Worm (Caenorhabditis elegans): ENCODE data around the gene F07B10.4.
"Not testable (repeated sequence)": the region's sequence is repeated elsewhere in the genome, so short reads cannot be mapped to it uniquely, and the experiment has no call there.

F07B10.4 gene

ce11 chrV:11286114-11286513 lies 23.2 kb upstream of the F07B10.4 start, which contains the start of gene C03E10.3:
TSS of gene C03E10.3 (plus strand) at chrV:11286414.
- not testable (repeated sequence) for TF ChIP-seq daf-12 (tag; optimal IDR thresholded peaks at IDR 0.05); ZK546.5 (tag; optimal IDR thresholded peaks at IDR 0.05); cey-2 (tag; optimal IDR thresholded peaks at IDR 0.05; ENCODE audit: borderline replicate concordance, insufficient read depth)

ce11 chrV:11282272-11282671 lies 19.3 kb upstream of the F07B10.4 start, which contains the start of gene gly-20:
TSS of gene gly-20 (plus strand) at chrV:11282572.
- TF ChIP-seq mxl-2 (GFP tag; conservative IDR thresholded peaks at IDR 0.05) (no peak), gei-8 (GFP tag; optimal IDR thresholded peaks at IDR 0.05) (no peak), unc-130 (GFP tag; optimal IDR thresholded peaks at IDR 0.05) (no peak), php-3 (GFP tag; IDR thresholded peaks at IDR 0.05) (no peak), ctbp-1 (GFP tag; IDR thresholded peaks at IDR 0.05) (no peak), tag-97 (GFP tag; IDR thresholded peaks at IDR 0.05) (no peak), pqm-1 (tag; optimal IDR thresholded peaks at IDR 0.05) (no peak), egl-43 (GFP tag; IDR thresholded peaks at IDR 0.05) (no peak), F44E2.7 (GFP tag; IDR thresholded peaks at IDR 0.05) (no peak), nhr-102 (tag; optimal IDR thresholded peaks at IDR 0.05) (no peak), unc-39 (tag; optimal IDR thresholded peaks at IDR 0.05) (no peak), snpc-4 (tag; optimal IDR thresholded peaks at IDR 0.05) (no peak), Y5F2A.4 (GFP tag; optimal IDR thresholded peaks at IDR 0.05) (no peak), F37D6.2 (tag; optimal IDR thresholded peaks at IDR 0.05) (no peak), hmg-1.1 (GFP tag; IDR thresholded peaks at IDR 0.05) (no peak), snpc-1.2 (GFP tag; IDR thresholded peaks at IDR 0.05) (no peak)

- TF ChIP-seq D1046.2 (GFP tag; IDR thresholded peaks at IDR 0.05) (no peak), hlh-30 (tag; optimal IDR thresholded peaks at IDR 0.05; ENCODE audit: insufficient read depth) (no peak), nhr-28 (tag; optimal IDR thresholded peaks at IDR 0.05) (peak; percentile 27), spr-1 (tag; optimal IDR thresholded peaks at IDR 0.05) (no peak), unc-62 (GFP tag; optimal IDR thresholded peaks at IDR 0.05 in 1 of 2) (peak in 1 of 2 experiments; percentile 90), unc-62 (tag; optimal IDR thresholded peaks at IDR 0.05) (no peak), cey-2 (tag; optimal IDR thresholded peaks at IDR 0.05; ENCODE audit: borderline replicate concordance, insufficient read depth) (no peak), nhr-48 (tag; optimal IDR thresholded peaks at IDR 0.05) (no peak), ceh-32 (tag; optimal IDR thresholded peaks at IDR 0.05; ENCODE audit: poor library complexity) (no peak), mdl-1 (tag; optimal IDR thresholded peaks at IDR 0.05) (peak in 1 of 2 experiments; percentile 9), mxl-3 (GFP tag; optimal IDR thresholded peaks at IDR 0.05) (peak; percentile 45), nhr-25 (tag; optimal IDR thresholded peaks at IDR 0.05; ENCODE audit: borderline replicate concordance, insufficient read depth) (no peak), F49E8.2 (tag; optimal IDR thresholded peaks at IDR 0.05; ENCODE audit: borderline replicate concordance) (no peak), ceh-20 (GFP tag; IDR thresholded peaks at IDR 0.05) (no peak), madf-9 (GFP tag; conservative IDR thresholded peaks at IDR 0.05) (no peak), aha-1 (tag) (peak; percentile 92), set-16 (GFP tag; IDR thresholded peaks at IDR 0.05) (no peak), daf-8 (GFP tag; IDR thresholded peaks at IDR 0.05) (no peak), F37D6.2 (tag; optimal IDR thresholded peaks at IDR 0.05) (no peak), rbr-2 (tag; optimal IDR thresholded peaks at IDR 0.05) (no peak)
These were observed 18.7 kb upstream of the F07B10.4 start for ce11 chrV:11281414-11282209.
